Worm (Caenorhabditis elegans) whole organism, young adult: Measurements from ENCODE around the gene ctl-2.

Experiments used
- B0019.2 ChIP-seq: fragments of 200-800 bp; sonication (Bioruptor generic); conservative IDR thresholded peaks from 2 replicates; pipeline ENCODE4 v1.3.6; 2022; ENCODE audit warnings: missing genetic modification reagents, missing genetic modification characterization, missing compliant biosample characterization
- B0261.1 ChIP-seq: sonication (generic microtip); optimal IDR thresholded peaks from 2 replicates; lab custom pipeline; 2016; ENCODE audit warnings: mild to moderate bottlenecking, missing genetic modification characterization, moderate library complexity, missing compliant biosample characterization
- C17E4.6 ChIP-seq: fragments of 200-800 bp; sonication (Bioruptor generic); IDR thresholded peaks from 2 replicates; pipeline ENCODE4 v1.3.6; 2022; ENCODE audit warnings: missing genetic modification reagents, missing genetic modification characterization, missing compliant biosample characterization
- F10E7.11 ChIP-seq: sonication (generic microtip); optimal IDR thresholded peaks from 2 replicates; lab custom pipeline; 2017; ENCODE audit warnings: mild to moderate bottlenecking, missing genetic modification characterization, moderate library complexity, missing compliant biosample characterization
- F22D6.2 ChIP-seq: sonication (generic microtip); optimal IDR thresholded peaks from 2 replicates; lab custom pipeline; 2016; ENCODE audit warnings: mild to moderate bottlenecking, missing genetic modification characterization, missing compliant biosample characterization
- F23B12.7 ChIP-seq: sonication (generic microtip); optimal IDR thresholded peaks from 2 replicates; lab custom pipeline; 2017; ENCODE audit warnings: missing genetic modification characterization, mild to moderate bottlenecking, missing compliant biosample characterization, antibody characterized with exemption, moderate library complexity; ENCODE audit not compliant: insufficient read depth
- F33H1.4 ChIP-seq: fragments of 200-800 bp; sonication (Bioruptor generic); IDR thresholded peaks from 2 replicates; pipeline ENCODE4 v1.3.6; 2022; ENCODE audit warnings: missing genetic modification reagents, missing genetic modification characterization, missing compliant biosample characterization
- F55B11.4 ChIP-seq: sonication (generic microtip); optimal IDR thresholded peaks from 2 replicates; lab custom pipeline; 2016; ENCODE audit warnings: missing compliant biosample characterization, missing genetic modification characterization, borderline replicate concordance; ENCODE audit not compliant: insufficient read depth
- F57A8.1 ChIP-seq: fragments of 200-800 bp; sonication (Bioruptor generic); optimal IDR thresholded peaks from 2 replicates; lab custom pipeline; 2018; ENCODE audit warnings: mild to moderate bottlenecking, missing genetic modification characterization, moderate library complexity, missing compliant biosample characterization
- F57C9.4 ChIP-seq: sonication (generic microtip); optimal IDR thresholded peaks from 2 replicates; lab custom pipeline; 2017; ENCODE audit warnings: mild to moderate bottlenecking, missing genetic modification characterization, missing compliant biosample characterization
- K12H6.12 ChIP-seq: fragments of 200-800 bp; sonication (Bioruptor generic); optimal IDR thresholded peaks from 2 replicates; lab custom pipeline; 2018; ENCODE audit warnings: mild to moderate bottlenecking, missing genetic modification characterization, missing compliant biosample characterization
- T07F8.4 ChIP-seq: sonication (generic microtip); optimal IDR thresholded peaks from 2 replicates; lab custom pipeline; 2016; ENCODE audit warnings: mild to moderate bottlenecking, missing genetic modification characterization, moderate library complexity, missing compliant biosample characterization
- Y67H2A.10 ChIP-seq: fragments of 200-800 bp; sonication (Bioruptor generic); conservative IDR thresholded peaks from 2 replicates; pipeline ENCODE4 v1.3.6; 2022; ENCODE audit warnings: missing genetic modification reagents, missing genetic modification characterization, missing compliant biosample characterization
- ZK185.1 ChIP-seq: sonication (generic microtip); optimal IDR thresholded peaks from 2 replicates; lab custom pipeline; 2016; ENCODE audit warnings: mild to moderate bottlenecking, missing genetic modification characterization, missing compliant biosample characterization; ENCODE audit not compliant: poor library complexity, severe bottlenecking
- attf-6 ChIP-seq: fragments of 200-800 bp; sonication (Bioruptor generic); IDR thresholded peaks from 2 replicates; pipeline ENCODE4 v1.3.6; 2022; ENCODE audit warnings: missing genetic modification reagents, missing genetic modification characterization, missing compliant biosample characterization
- bed-1 ChIP-seq: fragments of 200-800 bp; sonication (Bioruptor generic); IDR thresholded peaks from 2 replicates; pipeline ENCODE4 v1.3.6; 2022; ENCODE audit warnings: missing genetic modification reagents, missing genetic modification characterization, missing compliant biosample characterization
- cebp-2 ChIP-seq: fragments of 200-800 bp; sonication (Bioruptor generic); IDR thresholded peaks from 2 replicates; pipeline ENCODE4 v1.3.6; 2022; ENCODE audit warnings: missing genetic modification characterization, missing compliant biosample characterization
- ceh-100 ChIP-seq: fragments of 200-800 bp; sonication (Bioruptor generic); IDR thresholded peaks from 2 replicates; pipeline ENCODE4 v1.3.6; 2022; ENCODE audit warnings: missing genetic modification reagents, missing genetic modification characterization, missing compliant biosample characterization
- ceh-27 ChIP-seq: fragments of 200-800 bp; sonication (Bioruptor generic); optimal IDR thresholded peaks from 2 replicates; lab custom pipeline; 2018; ENCODE audit warnings: mild to moderate bottlenecking, missing genetic modification characterization, moderate library complexity, missing compliant biosample characterization
- ceh-79 ChIP-seq: sonication (generic microtip); optimal IDR thresholded peaks from 2 replicates; lab custom pipeline; 2017; ENCODE audit warnings: mild to moderate bottlenecking, missing genetic modification characterization, missing compliant biosample characterization
- ceh-91 ChIP-seq: fragments of 200-800 bp; sonication (Bioruptor generic); IDR thresholded peaks from 2 replicates; pipeline ENCODE4 v1.3.6; 2022; ENCODE audit warnings: missing genetic modification reagents, missing genetic modification characterization, missing compliant biosample characterization
- chd-7 ChIP-seq: sonication (generic microtip); optimal IDR thresholded peaks from 2 replicates; lab custom pipeline; 2016; ENCODE audit warnings: mild to moderate bottlenecking, missing genetic modification characterization, moderate library complexity, missing compliant biosample characterization
- die-1 ChIP-seq: sonication (generic microtip); optimal IDR thresholded peaks from 2 replicates; lab custom pipeline; 2016; ENCODE audit warnings: missing genotype, mild to moderate bottlenecking, missing genetic modification characterization, missing compliant biosample characterization
- dpl-1 ChIP-seq: fragments of 150-350 bp; optimal IDR thresholded peaks from 2 replicates; lab custom pipeline; 2014; ENCODE audit warnings: missing biosample characterization, missing genetic modification reagents, missing genetic modification characterization
- efl-1 ChIP-seq: fragments of 150-350 bp; optimal IDR thresholded peaks from 2 replicates; lab custom pipeline; 2014; ENCODE audit warnings: missing biosample characterization, missing genetic modification reagents, missing genetic modification characterization
- egl-44 ChIP-seq: fragments of 200-800 bp; sonication (Bioruptor generic); IDR thresholded peaks from 2 replicates; pipeline ENCODE4 v1.3.6; 2022; ENCODE audit warnings: missing genetic modification reagents, missing genetic modification characterization, missing compliant biosample characterization
- egrh-3 ChIP-seq: fragments of 200-800 bp; sonication (Bioruptor generic); IDR thresholded peaks from 2 replicates; pipeline ENCODE4 v1.3.6; 2022; ENCODE audit warnings: missing genetic modification reagents, missing genetic modification characterization, missing compliant biosample characterization
- gei-17 ChIP-seq: fragments of 200-800 bp; sonication (Bioruptor generic); optimal IDR thresholded peaks from 2 replicates; lab custom pipeline; 2018; ENCODE audit warnings: mild to moderate bottlenecking, missing genetic modification characterization, missing compliant biosample characterization
- hrde-1 ChIP-seq: sonication (generic microtip); optimal IDR thresholded peaks from 2 replicates; lab custom pipeline; 2016; ENCODE audit warnings: missing genetic modification characterization, mild to moderate bottlenecking, missing compliant biosample characterization, moderate library complexity, missing genotype, missing genetic modification reagents, borderline replicate concordance
- let-607 ChIP-seq, 2 experiments: fragments of 200-800 bp in 1 of 2; sonication (Bioruptor generic) in 1 of 2; sonication (generic microtip) in 1 of 2; optimal IDR thresholded peaks; 2 replicates each; lab custom pipeline; 2016 to 2018; ENCODE audit warnings: mild to moderate bottlenecking in 2 of 2, missing compliant biosample characterization in 2 of 2, missing genetic modification characterization in 2 of 2, moderate library complexity in 2 of 2, missing genotype in 1 of 2
- lin-54 ChIP-seq: fragments of 200-800 bp; sonication (Bioruptor generic); optimal IDR thresholded peaks from 2 replicates; lab custom pipeline; 2018; ENCODE audit warnings: mild to moderate bottlenecking, missing genetic modification characterization, missing compliant biosample characterization
- lsl-1 ChIP-seq: fragments of 200-800 bp; sonication (Bioruptor generic); optimal IDR thresholded peaks from 2 replicates; lab custom pipeline; 2018; ENCODE audit warnings: mild to moderate bottlenecking, missing genetic modification characterization, moderate library complexity, missing compliant biosample characterization
- madf-10 ChIP-seq: sonication (generic microtip); optimal IDR thresholded peaks from 2 replicates; lab custom pipeline; 2016; ENCODE audit warnings: mild to moderate bottlenecking, missing genetic modification characterization, missing compliant biosample characterization
- mes-4 ChIP-seq: sonication (generic microtip); optimal IDR thresholded peaks from 2 replicates; lab custom pipeline; 2016; ENCODE audit warnings: missing genotype, missing genetic modification characterization, missing compliant biosample characterization
- nfya-2 ChIP-seq: fragments of 200-800 bp; sonication (Bioruptor generic); IDR thresholded peaks from 2 replicates; pipeline ENCODE4 v1.3.6; 2022; ENCODE audit warnings: missing genetic modification reagents, missing genetic modification characterization, missing compliant biosample characterization
- nhr-179 ChIP-seq: sonication (generic microtip); optimal IDR thresholded peaks from 2 replicates; lab custom pipeline; 2016; ENCODE audit warnings: mild to moderate bottlenecking, missing genetic modification characterization, missing compliant biosample characterization
- pbrm-1 ChIP-seq: fragments of 200-800 bp; sonication (Bioruptor generic); IDR thresholded peaks from 2 replicates; pipeline ENCODE4 v1.3.6; 2022; ENCODE audit warnings: missing genetic modification reagents, missing genetic modification characterization, missing compliant biosample characterization
- sdz-38 ChIP-seq: sonication (generic microtip); optimal IDR thresholded peaks from 2 replicates; lab custom pipeline; 2016; ENCODE audit warnings: missing genotype, missing genetic modification characterization, missing compliant biosample characterization
- sea-2 ChIP-seq: fragments of 200-800 bp; sonication (Bioruptor generic); IDR thresholded peaks from 2 replicates; pipeline ENCODE4 v1.3.6; 2022; ENCODE audit warnings: missing genetic modification characterization, missing compliant biosample characterization
- snpc-1.3 ChIP-seq: sonication (generic microtip); optimal IDR thresholded peaks from 2 replicates; lab custom pipeline; 2017; ENCODE audit warnings: missing genetic modification characterization, mild to moderate bottlenecking, missing compliant biosample characterization, antibody characterized with exemption, moderate library complexity, missing genotype, missing genetic modification reagents; ENCODE audit not compliant: insufficient read depth
- snpc-4 ChIP-seq, 5 experiments: fragments of 150-350 bp in 1 of 5; sonication (generic microtip) in 4 of 5; optimal IDR thresholded peaks; 2 replicates each; lab custom pipeline; 2014 to 2018; ENCODE audit warnings: missing genetic modification characterization in 5 of 5, missing biosample characterization in 3 of 5, antibody characterized with exemption in 2 of 5, mild to moderate bottlenecking in 2 of 5, missing compliant biosample characterization in 2 of 5, missing genotype in 2 of 5, moderate library complexity in 2 of 5, missing genetic modification reagents in 1 of 5
- sptf-2 ChIP-seq: fragments of 200-800 bp; sonication (Bioruptor generic); optimal IDR thresholded peaks from 2 replicates; lab custom pipeline; 2018; ENCODE audit warnings: mild to moderate bottlenecking, missing genetic modification characterization, missing compliant biosample characterization
- unc-62 ChIP-seq: fragments of 150-350 bp; optimal IDR thresholded peaks from 2 replicates; lab custom pipeline; 2014; ENCODE audit warnings: missing biosample characterization, missing genetic modification reagents, missing genetic modification characterization
- zfh-2 ChIP-seq: fragments of 200-800 bp; sonication (Bioruptor generic); conservative IDR thresholded peaks from 2 replicates; pipeline ENCODE4 v1.3.6; 2022; ENCODE audit warnings: missing genetic modification reagents, missing genetic modification characterization, missing compliant biosample characterization
- ztf-25 ChIP-seq: fragments of 200-800 bp; sonication (Bioruptor generic); IDR thresholded peaks from 2 replicates; pipeline ENCODE4 v1.3.6; 2022; ENCODE audit warnings: missing genetic modification reagents, missing genetic modification characterization, missing compliant biosample characterization
- ztf-28 ChIP-seq: fragments of 200-800 bp; sonication (Bioruptor generic); IDR thresholded peaks from 2 replicates; pipeline ENCODE4 v1.3.6; 2022; ENCODE audit warnings: missing genetic modification reagents, missing genetic modification characterization, missing compliant biosample characterization

Gene ctl-2

ce11 chrII:14251400-14251940 is 50.4 kb downstream of the ctl-2 start (continued):
- TF ChIP-seq ZK185.1 (tag; lab: Kevin White, UChicago) (peak; percentile 78), sea-2 (0 out of 2 replicates have a peak, but pooled peaks have one; percentile 67), egl-44 (GFP tag; lab: Robert Waterston, UW) (peak; percentile 95), K12H6.12 (tag; lab: Kevin White, UChicago) (peak; percentile 88), zfh-2 (GFP tag; lab: Robert Waterston, UW) (peak; percentile 98), egrh-3 (GFP tag; lab: Robert Waterston, UW) (peak; percentile 61), F23B12.7 (tag; lab: Kevin White, UChicago) (no peak), unc-62 (no peak), ceh-27 (GFP tag; lab: Kevin White, UChicago) (peak; percentile 88), F57A8.1 (no peak), die-1 (peak; percentile 67), B0261.1 (tag; lab: Kevin White, UChicago) (peak; percentile 31), cebp-2 (GFP tag; lab: Robert Waterston, UW) (0 out of 2 replicates have a peak, but pooled peaks have one; percentile 44), F57C9.4 (tag; lab: Kevin White, UChicago) (peak; percentile 85), ceh-79 (tag; lab: Kevin White, UChicago) (peak; percentile 88), nhr-179 (tag; lab: Kevin White, UChicago) (peak; percentile 71), lin-54 (GFP tag; lab: Kevin White, UChicago) (peak; percentile 98), ztf-25 (GFP tag; lab: Robert Waterston, UW) (0 out of 2 replicates have a peak, but pooled peaks have one; percentile 63), madf-10 (tag; lab: Kevin White, UChicago) (peak; percentile 87), F10E7.11 (tag; lab: Kevin White, UChicago) (peak; percentile 88), efl-1 (GFP tag; lab: Kevin White, UChicago) (peak; percentile 76), snpc-4 (GFP tag; optimal IDR thresholded peaks at IDR 0.05; lab: Kevin White, UChicago) (peak; percentile 7), snpc-4 (tag; optimal IDR thresholded peaks at IDR 0.05; lab: Kevin White, UChicago) (peak in 3 of 4 experiments; percentile 55 to 86 (median 79)), T07F8.4 (tag; lab: Kevin White, UChicago) (peak; percentile 43), C17E4.6 (GFP tag; lab: Robert Waterston, UW) (peak; percentile 80), snpc-1.3 (tag; lab: Kevin White, UChicago) (no peak), ztf-28 (GFP tag; lab: Robert Waterston, UW) (peak; percentile 47; the same call in 1 of the 2 replicates), let-607 (tag; optimal IDR thresholded peaks at IDR 0.05; lab: Kevin White, UChicago) (peak; percentile 83 to 89), gei-17 (GFP tag; lab: Kevin White, UChicago) (peak; percentile 71), Y67H2A.10 (GFP tag; lab: Robert Waterston, UW) (peak; percentile 82), hrde-1 (tag; lab: Kevin White, UChicago) (peak; percentile 81), pbrm-1 (peak; percentile 76), sdz-38 (tag; lab: Kevin White, UChicago) (no peak), F33H1.4 (GFP tag; lab: Robert Waterston, UW) (peak; percentile 57), F55B11.4 (tag; lab: Kevin White, UChicago) (no peak), sptf-2 (GFP tag; lab: Kevin White, UChicago) (no peak), ceh-91 (GFP tag; lab: Robert Waterston, UW) (peak; percentile 73), lsl-1 (peak; percentile 66), dpl-1 (GFP tag; lab: Kevin White, UChicago) (peak; percentile 92), attf-6 (GFP tag; lab: Robert Waterston, UW) (0 out of 2 replicates have a peak, but pooled peaks have one; percentile 58), nfya-2 (0 out of 2 replicates have a peak, but pooled peaks have one; percentile 69), bed-1 (peak; percentile 7; the same call in 1 of the 2 replicates), ceh-100 (GFP tag; lab: Robert Waterston, UW) (peak; percentile 78), mes-4 (tag; lab: Kevin White, UChicago) (peak; percentile 44), B0019.2 (peak; percentile 68), F22D6.2 (peak; percentile 89), chd-7 (tag; lab: Kevin White, UChicago) (peak; percentile 88)
